Fruit fly (Drosophila melanogaster) whole organism, embryonic: ENCODE data around the gene Coq2.

Source experiments
- Atf3 ChIP-seq: fragments of 200-800 bp; sonication (Bioruptor generic); optimal IDR thresholded peaks from 3 replicates; lab custom pipeline; 2016; ENCODE audit warnings: missing biosample characterization, missing genetic modification characterization
- Awh ChIP-seq: fragments of 200-800 bp; sonication (Bioruptor generic); IDR thresholded peaks from 2 replicates; pipeline ENCODE4, ENCODE4 v1.3.6; 2022; ENCODE audit warnings: missing biosample characterization, missing genetic modification characterization
- CG11456 ChIP-seq: fragments of 200-800 bp; sonication (Bioruptor generic); IDR thresholded peaks from 3 replicates; pipeline ENCODE4 v1.3.6; 2022; ENCODE audit warnings: missing biosample characterization, missing genetic modification characterization
- CG11504 ChIP-seq: fragments of 200-800 bp; sonication (Bioruptor generic); optimal IDR thresholded peaks from 3 replicates; lab custom pipeline; 2019; ENCODE audit warnings: missing biosample characterization, mild to moderate bottlenecking, missing genetic modification characterization, moderate library complexity
- CG11695 ChIP-seq: fragments of 200-800 bp; sonication (Bioruptor generic); IDR thresholded peaks from 3 replicates; pipeline ENCODE4 v1.3.6; 2022; ENCODE audit warnings: missing biosample characterization, missing genetic modification characterization
- CG11723 ChIP-seq: fragments of 200-800 bp; sonication (Bioruptor generic); optimal IDR thresholded peaks from 2 replicates; lab custom pipeline; 2017; ENCODE audit warnings: missing biosample characterization, mild to moderate bottlenecking, missing genetic modification characterization
- CG12942 ChIP-seq: fragments of 200-800 bp; sonication (Bioruptor generic); optimal IDR thresholded peaks from 3 replicates; lab custom pipeline; 2016; ENCODE audit warnings: missing biosample characterization, missing genetic modification characterization
- CG17361 ChIP-seq: fragments of 200-800 bp; sonication (Bioruptor generic); IDR thresholded peaks from 3 replicates; pipeline ENCODE4 v1.3.6; 2022; ENCODE audit warnings: missing biosample characterization, missing genetic modification characterization
- CG2116 ChIP-seq: fragments of 200-800 bp; sonication (Bioruptor generic); optimal IDR thresholded peaks from 3 replicates; lab custom pipeline; 2018; ENCODE audit warnings: missing biosample characterization, mild to moderate bottlenecking, missing genetic modification characterization
- CG2889 ChIP-seq: fragments of 200-800 bp; sonication (Bioruptor generic); IDR thresholded peaks from 3 replicates; pipeline ENCODE4 v1.3.6; 2022; ENCODE audit warnings: missing biosample characterization, missing genetic modification characterization
- CG30020 ChIP-seq: fragments of 200-800 bp; optimal IDR thresholded peaks from 2 replicates; lab custom pipeline; 2019; ENCODE audit warnings: missing biosample characterization, mild to moderate bottlenecking, missing genetic modification characterization, moderate library complexity
- CG34422 ChIP-seq: fragments of 200-800 bp; sonication (Bioruptor generic); IDR thresholded peaks from 3 replicates; pipeline ENCODE4 v1.3.6; 2022; ENCODE audit warnings: missing biosample characterization, missing genetic modification characterization
- CG4424 ChIP-seq: fragments of 200-800 bp; sonication (Bioruptor generic); optimal IDR thresholded peaks from 3 replicates; lab custom pipeline; 2016; ENCODE audit warnings: missing biosample characterization, missing genetic modification characterization
- CG4730 ChIP-seq: fragments of 200-800 bp; sonication (Bioruptor generic); IDR thresholded peaks from 2 replicates; pipeline ENCODE4 v1.3.6; 2022; ENCODE audit warnings: missing biosample characterization, missing genetic modification characterization
- CG4820 ChIP-seq: fragments of 200-800 bp; sonication (Bioruptor generic); optimal IDR thresholded peaks from 3 replicates; lab custom pipeline; 2016; ENCODE audit warnings: missing biosample characterization, missing genetic modification characterization
- CG6254 ChIP-seq: fragments of 200-800 bp; sonication (Bioruptor generic); optimal IDR thresholded peaks from 3 replicates; lab custom pipeline; 2017; ENCODE audit warnings: mild to moderate bottlenecking, missing biosample characterization, missing genetic modification reagents, missing genetic modification characterization
- CG7987 ChIP-seq: fragments of 200-800 bp; sonication (Bioruptor generic); optimal IDR thresholded peaks from 2 replicates; lab custom pipeline; 2018; ENCODE audit warnings: missing biosample characterization, mild to moderate bottlenecking, missing genetic modification characterization, moderate library complexity
- CG9437 ChIP-seq: fragments of 200-800 bp; sonication (Bioruptor generic); optimal IDR thresholded peaks from 2 replicates; lab custom pipeline; 2018; ENCODE audit warnings: missing biosample characterization, mild to moderate bottlenecking, missing genetic modification characterization
- CG9876 ChIP-seq: fragments of 200-800 bp; sonication (Bioruptor generic); optimal IDR thresholded peaks from 2 replicates; lab custom pipeline; 2016; ENCODE audit warnings: missing biosample characterization, missing genetic modification characterization
- Chrac-16 ChIP-seq: fragments of 200-800 bp; sonication (Bioruptor generic); optimal IDR thresholded peaks from 3 replicates; lab custom pipeline; 2016; ENCODE audit warnings: missing biosample characterization, missing genetic modification characterization
- Doc3 ChIP-seq: fragments of 200-800 bp; sonication (Bioruptor generic); IDR thresholded peaks from 3 replicates; pipeline ENCODE4 v1.3.6; 2022; ENCODE audit warnings: missing biosample characterization, missing genetic modification characterization; ENCODE audit not compliant: partially characterized antibody
- Mes4 ChIP-seq: fragments of 200-800 bp; sonication (Bioruptor generic); optimal IDR thresholded peaks from 2 replicates; lab custom pipeline; 2016; ENCODE audit warnings: missing biosample characterization, missing genetic modification characterization
- Mrtf ChIP-seq: fragments of 200-800 bp; sonication (Bioruptor generic); IDR thresholded peaks from 3 replicates; pipeline ENCODE4 v1.3.6; 2022; ENCODE audit warnings: missing biosample characterization, missing genetic modification characterization
- Rx ChIP-seq: fragments of 200-800 bp; sonication (Bioruptor generic); IDR thresholded peaks from 2 replicates; pipeline ENCODE4 v1.3.6; 2022; ENCODE audit warnings: missing biosample characterization, missing genetic modification characterization
- Sox102F ChIP-seq: fragments of 200-800 bp; sonication (Bioruptor generic); optimal IDR thresholded peaks from 2 replicates; lab custom pipeline; 2018; ENCODE audit warnings: missing biosample characterization, mild to moderate bottlenecking, missing genetic modification characterization, moderate library complexity
- Spps ChIP-seq: fragments of 200-800 bp; sonication (Bioruptor generic); optimal IDR thresholded peaks from 2 replicates; lab custom pipeline; 2018; ENCODE audit warnings: missing biosample characterization, mild to moderate bottlenecking, missing genetic modification characterization
- Ssrp ChIP-seq: fragments of 200-800 bp; sonication (Bioruptor generic); optimal IDR thresholded peaks from 2 replicates; lab custom pipeline; 2018; ENCODE audit warnings: missing biosample characterization, mild to moderate bottlenecking, missing genetic modification characterization, moderate library complexity
- Stat92E ChIP-seq, 3 experiments: fragments of >200 bp in 2 of 3; fragments of 200-800 bp in 1 of 3; sonication (Bioruptor generic) in 1 of 3; optimal IDR thresholded peaks; 2 replicates each; lab custom pipeline; 2017 to 2019; ENCODE audit warnings: missing biosample characterization in 3 of 3, missing genetic modification characterization in 3 of 3, mild to moderate bottlenecking in 1 of 3, moderate library complexity in 1 of 3
- abd-A ChIP-seq: fragments of 200-800 bp; sonication (Bioruptor generic); optimal IDR thresholded peaks from 3 replicates; lab custom pipeline; 2019; ENCODE audit warnings: missing biosample characterization, mild to moderate bottlenecking, missing genetic modification characterization, moderate library complexity
- bab2 ChIP-seq: fragments of 200-800 bp; sonication (Bioruptor generic); optimal IDR thresholded peaks from 2 replicates; lab custom pipeline; 2016; ENCODE audit warnings: missing biosample characterization, missing genetic modification characterization
- cg ChIP-seq: fragments of 200-800 bp; sonication (Bioruptor generic); optimal IDR thresholded peaks from 3 replicates; lab custom pipeline; 2019; ENCODE audit warnings: missing biosample characterization, mild to moderate bottlenecking, missing genetic modification characterization, moderate library complexity
- chn ChIP-seq: fragments of 200-800 bp; sonication (Bioruptor generic); optimal IDR thresholded peaks from 2 replicates; lab custom pipeline; 2016; ENCODE audit warnings: missing biosample characterization, missing genetic modification characterization
- croc ChIP-seq: fragments of 200-800 bp; sonication (Bioruptor generic); conservative IDR thresholded peaks from 3 replicates; pipeline ENCODE4 v1.3.6; 2022; ENCODE audit warnings: missing biosample characterization, missing genetic modification characterization
- crp ChIP-seq, 2 experiments: fragments of 200-800 bp; sonication (Bioruptor generic); optimal IDR thresholded peaks; 2 replicates in 1 of 2; 3 replicates in 1 of 2; lab custom pipeline; 2017; ENCODE audit warnings: missing biosample characterization in 2 of 2, missing genetic modification characterization in 2 of 2, mild to moderate bottlenecking in 1 of 2, moderate library complexity in 1 of 2
- dati ChIP-seq: fragments of 200-800 bp; sonication (Bioruptor generic); IDR thresholded peaks from 2 replicates; pipeline ENCODE4 v1.3.6; 2022; ENCODE audit warnings: missing biosample characterization, missing genetic modification characterization
- dm ChIP-seq: fragments of 200-800 bp; sonication (Bioruptor generic); optimal IDR thresholded peaks from 3 replicates; lab custom pipeline; 2016; ENCODE audit warnings: missing biosample characterization, missing genetic modification characterization
- esg ChIP-seq: fragments of 200-800 bp; sonication (Bioruptor generic); conservative IDR thresholded peaks from 2 replicates; pipeline ENCODE4 v1.3.6; 2022; ENCODE audit warnings: missing biosample characterization, missing genetic modification characterization
- fd64A ChIP-seq: fragments of 200-800 bp; sonication (Bioruptor generic); optimal IDR thresholded peaks from 3 replicates; lab custom pipeline; 2018; ENCODE audit warnings: missing biosample characterization, mild to moderate bottlenecking, missing genetic modification characterization
- hb ChIP-seq: fragments of 200-800 bp; sonication (Bioruptor generic); IDR thresholded peaks from 3 replicates; pipeline ENCODE4 v1.3.6; 2022; ENCODE audit warnings: missing biosample characterization, missing genetic modification characterization; ENCODE audit not compliant: partially characterized antibody
- ken ChIP-seq: fragments of 200-800 bp; sonication (Bioruptor generic); IDR thresholded peaks from 3 replicates; pipeline ENCODE4 v1.3.6; 2022; ENCODE audit warnings: missing biosample characterization, missing genetic modification characterization
- lbe ChIP-seq: fragments of 200-800 bp; sonication (Bioruptor generic); optimal IDR thresholded peaks from 2 replicates; lab custom pipeline; 2016; ENCODE audit warnings: missing biosample characterization, mild to moderate bottlenecking, missing genetic modification characterization
- odd ChIP-seq: fragments of 200-800 bp; sonication (Bioruptor generic); optimal IDR thresholded peaks from 2 replicates; lab custom pipeline; 2017; ENCODE audit warnings: missing biosample characterization, mild to moderate bottlenecking, missing genetic modification characterization
- repo ChIP-seq: fragments of 200-800 bp; sonication (Bioruptor generic); optimal IDR thresholded peaks from 2 replicates; lab custom pipeline; 2016; ENCODE audit warnings: missing biosample characterization, missing genetic modification characterization
- sd ChIP-seq: fragments of 200-800 bp; sonication (Bioruptor generic); optimal IDR thresholded peaks from 3 replicates; lab custom pipeline; 2018; ENCODE audit warnings: missing biosample characterization, mild to moderate bottlenecking, missing genetic modification characterization, moderate library complexity
- sens-2 ChIP-seq: fragments of 200-800 bp; sonication (Bioruptor generic); IDR thresholded peaks from 2 replicates; pipeline ENCODE4 v1.3.6; 2022; ENCODE audit warnings: missing biosample characterization, missing genetic modification characterization
- sim ChIP-seq: fragments of 200-800 bp; sonication (Bioruptor generic); IDR thresholded peaks from 2 replicates; pipeline ENCODE4 v1.3.6; 2022; ENCODE audit warnings: missing biosample characterization, missing genetic modification characterization
- tll ChIP-seq, 2 experiments: fragments of 200-800 bp in 1 of 2; fragments of >200 bp in 1 of 2; sonication (Bioruptor generic) in 1 of 2; optimal IDR thresholded peaks; 2 replicates each; lab custom pipeline; 2017 to 2019; ENCODE audit warnings: missing biosample characterization in 2 of 2, missing genetic modification characterization in 2 of 2, mild to moderate bottlenecking in 1 of 2, moderate library complexity in 1 of 2
- twi ChIP-seq: fragments of 200-800 bp; optimal IDR thresholded peaks from 2 replicates; lab custom pipeline; 2019; ENCODE audit warnings: missing biosample characterization, mild to moderate bottlenecking, missing genetic modification characterization, moderate library complexity
- tx ChIP-seq: fragments of 200-800 bp; sonication (Bioruptor generic); optimal IDR thresholded peaks from 2 replicates; lab custom pipeline; 2016; ENCODE audit warnings: missing biosample characterization, missing genetic modification characterization

The Coq2 gene

dm6 chr3R:8333768-8334470, 17.6 kb upstream of the Coq2 start, which contains the start of gene Poxm (continued):
- TF ChIP-seq CG4820 (GFP tag; lab: Kevin White, UChicago), result peak; percentile 94
- TF ChIP-seq lbe (GFP tag; lab: Kevin White, UChicago), result peak; percentile 80
- no peak for TF ChIP-seq fd64A (GFP tag; lab: Kevin White, UChicago)
- TF ChIP-seq Spps (tag; lab: Kevin White, UChicago), result peak; percentile 88
- TF ChIP-seq tx (GFP tag; lab: Kevin White, UChicago), result peak; percentile 35
- TF ChIP-seq CG11504 (tag; lab: Kevin White, UChicago), result peak; percentile 93
- TF ChIP-seq CG34422 (GFP tag; lab: Robert Waterston, UW), result peak; percentile 89
- TF ChIP-seq CG11456 (GFP tag; lab: Robert Waterston, UW), result peak; percentile 86
- TF ChIP-seq CG2116 (GFP tag; lab: Kevin White, UChicago), result peak; percentile 40
- TF ChIP-seq CG6254 (GFP tag; lab: Kevin White, UChicago), result peak; percentile 86
- TF ChIP-seq CG2889, result 0 out of 3 replicates have a peak, but pooled peaks have one; percentile 51
- peak; percentile 96 for TF ChIP-seq Ssrp (tag; lab: Kevin White, UChicago)
- TF ChIP-seq odd (GFP tag; lab: Kevin White, UChicago), result peak; percentile 81
- peak; percentile 95 for TF ChIP-seq CG4424 (GFP tag; lab: Kevin White, UChicago)
- no peak for TF ChIP-seq Mes4
- TF ChIP-seq hb (GFP tag; lab: Robert Waterston, UW), result no peak
- peak; percentile 78 for TF ChIP-seq CG30020 (tag; lab: Kevin White, UChicago)
- peak; percentile 58; the same call in 1 of the 2 replicates for TF ChIP-seq sim (GFP tag; lab: Robert Waterston, UW)
- TF ChIP-seq CG4730 (GFP tag; lab: Robert Waterston, UW), result peak; percentile 82
- peak; percentile 54; the same call in 2 of the 3 replicates for TF ChIP-seq ken (GFP tag; lab: Robert Waterston, UW)
- TF ChIP-seq Chrac-16, result peak; percentile 87
- peak; percentile 55 for TF ChIP-seq CG7987
- peak; percentile 27 for TF ChIP-seq Atf3 (GFP tag; lab: Kevin White, UChicago)
- no peak for TF ChIP-seq repo
- peak; percentile 77 for TF ChIP-seq CG12942 (GFP tag; lab: Kevin White, UChicago)
- TF ChIP-seq Sox102F (GFP tag; lab: Kevin White, UChicago), result peak; percentile 90
- peak; percentile 85; the same call in 2 of the 3 replicates for TF ChIP-seq Mrtf (GFP tag; lab: Robert Waterston, UW)
- peak in 1 of 2 experiments; percentile 47 for TF ChIP-seq crp (GFP tag; optimal IDR thresholded peaks at IDR 0.05; lab: Kevin White, UChicago)
- peak; percentile 83; the same call in 2 of the 3 replicates for TF ChIP-seq CG11695 (GFP tag; lab: Robert Waterston, UW)
- TF ChIP-seq bab2 (GFP tag; lab: Kevin White, UChicago), result peak; percentile 77
- TF ChIP-seq CG9437, result peak; percentile 86
- TF ChIP-seq abd-A, result no peak
- TF ChIP-seq sens-2 (GFP tag; lab: Robert Waterston, UW), result no peak; the same call in 1 of the 2 replicates
- TF ChIP-seq twi, result peak; percentile 90
- TF ChIP-seq chn (GFP tag; lab: Kevin White, UChicago), result peak; percentile 77
- TF ChIP-seq croc (GFP tag; lab: Robert Waterston, UW), result peak; percentile 94
- peak; percentile 71 for TF ChIP-seq Rx
- TF ChIP-seq dm (GFP tag; lab: Kevin White, UChicago), result peak; percentile 57
- peak; percentile 70 for TF ChIP-seq Awh (GFP tag; lab: Robert Waterston, UW)
- TF ChIP-seq CG17361 (GFP tag; lab: Robert Waterston, UW), result peak; percentile 99
- TF ChIP-seq sd (tag; lab: Kevin White, UChicago), result peak; percentile 82
- 0 out of 2 replicates have a peak, but pooled peaks have one; percentile 28 for TF ChIP-seq dati (GFP tag; lab: Robert Waterston, UW)
- TF ChIP-seq tll (GFP tag; optimal IDR thresholded peaks at IDR 0.05; lab: Kevin White, UChicago), result no peak
- TF ChIP-seq Doc3 (GFP tag; lab: Robert Waterston, UW), result no peak
- no peak for TF ChIP-seq CG9876 (GFP tag; lab: Kevin White, UChicago)
- peak; percentile 81 for TF ChIP-seq CG11723 (GFP tag; lab: Kevin White, UChicago)
- peak in 1 of 3 experiments; percentile 88 for TF ChIP-seq Stat92E (GFP tag; optimal IDR thresholded peaks at IDR 0.05; lab: Kevin White, UChicago)
- TF ChIP-seq esg (GFP tag; lab: Robert Waterston, UW), result peak; percentile 88
- peak; percentile 99 for TF ChIP-seq cg
